Worm (Caenorhabditis elegans) whole organism, young adult: ENCODE measurements around the gene F23B12.1.

ENCODE experiments used
- B0035.1 ChIP-seq: sonication (generic microtip); optimal IDR thresholded peaks from 2 replicates; lab custom pipeline; 2016; ENCODE audit warnings: missing genetic modification characterization, mild to moderate bottlenecking, missing compliant biosample characterization, missing genotype, missing genetic modification reagents
- D2030.7 ChIP-seq: fragments of 200-800 bp; sonication (Bioruptor generic); IDR thresholded peaks from 2 replicates; pipeline ENCODE4 v1.3.6; 2022; ENCODE audit warnings: missing genetic modification reagents, missing genetic modification characterization, missing compliant biosample characterization
- F22D6.2 ChIP-seq: sonication (generic microtip); optimal IDR thresholded peaks from 2 replicates; lab custom pipeline; 2016; ENCODE audit warnings: mild to moderate bottlenecking, missing genetic modification characterization, missing compliant biosample characterization
- F23B12.7 ChIP-seq: sonication (generic microtip); optimal IDR thresholded peaks from 2 replicates; lab custom pipeline; 2017; ENCODE audit warnings: missing genetic modification characterization, mild to moderate bottlenecking, missing compliant biosample characterization, antibody characterized with exemption, moderate library complexity; ENCODE audit not compliant: insufficient read depth
- F49E8.2 ChIP-seq: sonication (generic microtip); optimal IDR thresholded peaks from 3 replicates; lab custom pipeline; 2017; ENCODE audit warnings: missing genetic modification characterization, mild to moderate bottlenecking, missing compliant biosample characterization, antibody characterized with exemption, moderate library complexity; ENCODE audit not compliant: insufficient read depth
- F52B5.7 ChIP-seq: sonication (generic microtip); optimal IDR thresholded peaks from 2 replicates; lab custom pipeline; 2016; ENCODE audit warnings: mild to moderate bottlenecking, missing genetic modification characterization, missing compliant biosample characterization
- F57A8.1 ChIP-seq: fragments of 200-800 bp; sonication (Bioruptor generic); optimal IDR thresholded peaks from 2 replicates; lab custom pipeline; 2018; ENCODE audit warnings: mild to moderate bottlenecking, missing genetic modification characterization, moderate library complexity, missing compliant biosample characterization
- F57C9.4 ChIP-seq: sonication (generic microtip); optimal IDR thresholded peaks from 2 replicates; lab custom pipeline; 2017; ENCODE audit warnings: mild to moderate bottlenecking, missing genetic modification characterization, missing compliant biosample characterization
- T07F8.4 ChIP-seq: sonication (generic microtip); optimal IDR thresholded peaks from 2 replicates; lab custom pipeline; 2016; ENCODE audit warnings: mild to moderate bottlenecking, missing genetic modification characterization, moderate library complexity, missing compliant biosample characterization
- Y95B8A.8 ChIP-seq: fragments of 200-800 bp; sonication (Bioruptor generic); IDR thresholded peaks from 2 replicates; pipeline ENCODE4 v1.3.6; 2022; ENCODE audit warnings: missing genetic modification reagents, missing genetic modification characterization, missing compliant biosample characterization
- attf-5 ChIP-seq: fragments of 200-800 bp; sonication (Bioruptor generic); optimal IDR thresholded peaks from 2 replicates; lab custom pipeline; 2018; ENCODE audit warnings: mild to moderate bottlenecking, missing genetic modification characterization, missing compliant biosample characterization
- bed-2 ChIP-seq: fragments of 200-800 bp; sonication (Bioruptor generic); IDR thresholded peaks from 2 replicates; pipeline ENCODE4 v1.3.6; 2022; ENCODE audit warnings: missing genetic modification reagents, missing genetic modification characterization, missing compliant biosample characterization
- ceh-100 ChIP-seq: fragments of 200-800 bp; sonication (Bioruptor generic); IDR thresholded peaks from 2 replicates; pipeline ENCODE4 v1.3.6; 2022; ENCODE audit warnings: missing genetic modification reagents, missing genetic modification characterization, missing compliant biosample characterization
- ceh-40 ChIP-seq: fragments of 200-800 bp; sonication (Bioruptor generic); IDR thresholded peaks from 2 replicates; pipeline ENCODE4 v1.3.6; 2022; ENCODE audit warnings: missing genetic modification characterization, missing compliant biosample characterization
- ceh-58 ChIP-seq: fragments of 200-800 bp; sonication (Bioruptor generic); IDR thresholded peaks from 2 replicates; pipeline ENCODE4 v1.3.6; 2022; ENCODE audit warnings: missing genetic modification characterization, missing compliant biosample characterization
- ceh-91 ChIP-seq: fragments of 200-800 bp; sonication (Bioruptor generic); IDR thresholded peaks from 2 replicates; pipeline ENCODE4 v1.3.6; 2022; ENCODE audit warnings: missing genetic modification reagents, missing genetic modification characterization, missing compliant biosample characterization
- chd-7 ChIP-seq: sonication (generic microtip); optimal IDR thresholded peaks from 2 replicates; lab custom pipeline; 2016; ENCODE audit warnings: mild to moderate bottlenecking, missing genetic modification characterization, moderate library complexity, missing compliant biosample characterization
- fkh-3 ChIP-seq: sonication (generic microtip); optimal IDR thresholded peaks from 2 replicates; lab custom pipeline; 2016; ENCODE audit warnings: mild to moderate bottlenecking, missing genetic modification characterization, missing compliant biosample characterization
- him-1 ChIP-seq: sonication (generic microtip); optimal IDR thresholded peaks from 2 replicates; lab custom pipeline; 2016; ENCODE audit warnings: missing genotype, missing genetic modification reagents, missing genetic modification characterization, missing compliant biosample characterization
- hsf-1 ChIP-seq: fragments of 200-800 bp; sonication (Bioruptor generic); IDR thresholded peaks from 2 replicates; pipeline ENCODE4 v1.3.6; 2022; ENCODE audit warnings: missing genetic modification reagents, missing genetic modification characterization, missing compliant biosample characterization
- lin-35 ChIP-seq, 3 experiments: fragments of 150-350 bp in 2 of 3; sonication (generic microtip) in 1 of 3; optimal IDR thresholded peaks; 2 replicates each; lab custom pipeline; 2014 to 2018; ENCODE audit warnings: missing biosample characterization in 3 of 3, missing genetic modification characterization in 3 of 3, missing genetic modification reagents in 3 of 3
- madf-6 ChIP-seq: fragments of 200-800 bp; sonication (Bioruptor generic); IDR thresholded peaks from 2 replicates; pipeline ENCODE4 v1.3.6; 2022; ENCODE audit warnings: missing genetic modification reagents, missing genetic modification characterization, missing compliant biosample characterization
- madf-8 ChIP-seq: fragments of 200-800 bp; sonication (Bioruptor generic); conservative IDR thresholded peaks from 2 replicates; pipeline ENCODE4 v1.3.6; 2022; ENCODE audit warnings: missing genetic modification reagents, missing genetic modification characterization, missing compliant biosample characterization
- mcd-1 ChIP-seq: fragments of 200-800 bp; sonication (Bioruptor generic); IDR thresholded peaks from 2 replicates; pipeline ENCODE4 v1.3.6; 2022; ENCODE audit warnings: missing genetic modification reagents, missing genetic modification characterization, missing compliant biosample characterization
- nhr-120 ChIP-seq: fragments of 200-800 bp; sonication (Bioruptor generic); IDR thresholded peaks from 2 replicates; pipeline ENCODE4 v1.3.6; 2022; ENCODE audit warnings: missing genetic modification characterization, missing compliant biosample characterization
- nhr-90 ChIP-seq: sonication (generic microtip); optimal IDR thresholded peaks from 2 replicates; lab custom pipeline; 2016; ENCODE audit warnings: missing genotype, mild to moderate bottlenecking, missing genetic modification characterization, missing compliant biosample characterization
- rcor-1 ChIP-seq: fragments of 200-800 bp; sonication (Bioruptor generic); IDR thresholded peaks from 2 replicates; pipeline ENCODE4 v1.3.6; 2022; ENCODE audit warnings: missing genetic modification reagents, missing genetic modification characterization, missing compliant biosample characterization
- repo-1 ChIP-seq: sonication (generic microtip); optimal IDR thresholded peaks from 2 replicates; lab custom pipeline; 2017; ENCODE audit warnings: mild to moderate bottlenecking, missing genetic modification characterization, missing compliant biosample characterization
- rpc-1 ChIP-seq, 2 experiments: fragments of 150-350 bp in 1 of 2; sonication (generic microtip) in 1 of 2; optimal IDR thresholded peaks; 2 replicates each; lab custom pipeline; 2014 to 2018; ENCODE audit warnings: missing biosample characterization in 1 of 2, missing genetic modification characterization in 1 of 2, missing genetic modification reagents in 1 of 2, missing genotype in 1 of 2
- snpc-3.4 ChIP-seq: sonication (generic microtip); optimal IDR thresholded peaks from 2 replicates; lab custom pipeline; 2017; ENCODE audit warnings: missing genetic modification characterization, mild to moderate bottlenecking, missing compliant biosample characterization, antibody characterized with exemption, moderate library complexity, missing genotype, missing genetic modification reagents
- tbp1 ChIP-seq: fragments of 200-800 bp; sonication (Bioruptor generic); optimal IDR thresholded peaks from 2 replicates; lab custom pipeline; 2018; ENCODE audit warnings: mild to moderate bottlenecking, missing genetic modification characterization, missing compliant biosample characterization
- tlf-1 ChIP-seq: fragments of 200-800 bp; sonication (Bioruptor generic); optimal IDR thresholded peaks from 2 replicates; lab custom pipeline; 2018; ENCODE audit warnings: mild to moderate bottlenecking, missing genetic modification characterization, missing compliant biosample characterization
- ztf-28 ChIP-seq: fragments of 200-800 bp; sonication (Bioruptor generic); IDR thresholded peaks from 2 replicates; pipeline ENCODE4 v1.3.6; 2022; ENCODE audit warnings: missing genetic modification reagents, missing genetic modification characterization, missing compliant biosample characterization
- ztf-3 ChIP-seq: fragments of 200-800 bp; sonication (Bioruptor generic); optimal IDR thresholded peaks from 2 replicates; lab custom pipeline; 2018; ENCODE audit warnings: mild to moderate bottlenecking, missing genetic modification characterization, missing compliant biosample characterization
- ztf-6 ChIP-seq: fragments of 200-800 bp; sonication (Bioruptor generic); IDR thresholded peaks from 2 replicates; pipeline ENCODE4 v1.3.6; 2022; ENCODE audit warnings: missing genetic modification reagents, missing genetic modification characterization, missing compliant biosample characterization

The F23B12.1 gene

ce11 chrV:14423268-14423667 lies 5.7 kb upstream of the F23B12.1 start, which contains the start of gene rpoa-12 (continued):
- TF ChIP-seq nhr-120 (GFP tag; lab: Robert Waterston, UW) (no peak), attf-5 (GFP tag; lab: Kevin White, UChicago) (peak; percentile 8)
- TF ChIP-seq, all 124 proteins: peak for 12

- TF ChIP-seq F57C9.4 (tag; lab: Kevin White, UChicago) (no peak), ceh-100 (GFP tag; lab: Robert Waterston, UW) (peak; percentile 78), rpc-1 (optimal IDR thresholded peaks at IDR 0.05; lab: Kevin White, UChicago) (peak; percentile 11), rpc-1 (tag; optimal IDR thresholded peaks at IDR 0.05; lab: Kevin White, UChicago) (no peak), mcd-1 (0 out of 2 replicates have a peak, but pooled peaks have one; percentile 20), snpc-3.4 (peak; percentile 14), ceh-91 (GFP tag; lab: Robert Waterston, UW) (no peak), madf-6 (GFP tag; lab: Robert Waterston, UW) (peak; percentile 31; the same call in 1 of the 2 replicates), T07F8.4 (no peak)
- TF ChIP-seq, all 124 proteins: peak for 5
These were observed 3.9 kb upstream of the F23B12.1 start, which contains the start of gene rrsr-1 for ce11 chrV:14424958-14425492. rrsr-1 (minus strand) TSS chrV:14425008.

ce11 chrV:14426013-14426412 lies 3.0 kb upstream of the F23B12.1 start:
- TF ChIP-seq him-1 (tag; lab: Kevin White, UChicago) (no peak), rpc-1 (optimal IDR thresholded peaks at IDR 0.05; lab: Kevin White, UChicago) (no peak), rpc-1 (tag; optimal IDR thresholded peaks at IDR 0.05; lab: Kevin White, UChicago) (no peak), tlf-1 (GFP tag; lab: Kevin White, UChicago) (no peak), attf-5 (GFP tag; lab: Kevin White, UChicago) (no peak), B0035.1 (tag; lab: Kevin White, UChicago) (no peak), bed-2 (GFP tag; lab: Robert Waterston, UW) (no peak), D2030.7 (GFP tag; lab: Robert Waterston, UW) (no peak), rcor-1 (GFP tag; lab: Robert Waterston, UW) (no peak), repo-1 (no peak), F22D6.2 (no peak), fkh-3 (no peak), chd-7 (no peak), F57A8.1 (GFP tag; lab: Kevin White, UChicago) (no peak), Y95B8A.8 (GFP tag; lab: Robert Waterston, UW) (no peak), lin-35 (GFP tag; optimal IDR thresholded peaks at IDR 0.05; lab: Kevin White, UChicago) (no peak), F52B5.7 (tag; lab: Kevin White, UChicago) (no peak), madf-8 (GFP tag; lab: Robert Waterston, UW) (no peak), hsf-1 (GFP tag; lab: Robert Waterston, UW) (no peak), nhr-90 (tag; lab: Kevin White, UChicago) (no peak)

ce11 chrV:14427069-14427825 lies 1.7 kb upstream of the F23B12.1 start:
- TF ChIP-seq ztf-3 = no peak
- no peak for TF ChIP-seq ztf-28
- TF ChIP-seq rpc-1 (optimal IDR thresholded peaks at IDR 0.05; lab: Kevin White, UChicago) = no peak
- no peak for TF ChIP-seq rpc-1 (tag; optimal IDR thresholded peaks at IDR 0.05; lab: Kevin White, UChicago)
- no peak for TF ChIP-seq ceh-58 (GFP tag; lab: Robert Waterston, UW)
- TF ChIP-seq D2030.7 (GFP tag; lab: Robert Waterston, UW) = no peak
- TF ChIP-seq ceh-40 = no peak
- no peak for TF ChIP-seq F49E8.2 (tag; lab: Kevin White, UChicago)
- TF ChIP-seq tbp1 = no peak
- TF ChIP-seq lin-35 (GFP tag; optimal IDR thresholded peaks at IDR 0.05; lab: Kevin White, UChicago) = no peak
- TF ChIP-seq F23B12.7 (tag; lab: Kevin White, UChicago) = no peak
- TF ChIP-seq ceh-100 (GFP tag; lab: Robert Waterston, UW) = no peak
- no peak for TF ChIP-seq ztf-6 (GFP tag; lab: Robert Waterston, UW)
- TF ChIP-seq nhr-120 (GFP tag; lab: Robert Waterston, UW) = no peak
- TF ChIP-seq, all 124 proteins: peak for 0
